Worm (Caenorhabditis elegans) whole organism, L2 larva: ENCODE results near the gene C01G10.14.

ENCODE experiments used
- dmd-4 ChIP-seq: sonication (generic microtip); optimal IDR thresholded peaks from 2 replicates; lab custom pipeline; 2017; ENCODE audit warnings: missing biosample characterization, missing genetic modification characterization
- elt-3 ChIP-seq: sonication (generic microtip); optimal IDR thresholded peaks from 2 replicates; lab custom pipeline; 2017; ENCODE audit warnings: missing biosample characterization, missing genetic modification characterization
- lin-39 ChIP-seq: fragments of 150-350 bp; optimal IDR thresholded peaks from 2 replicates; lab custom pipeline; 2014; ENCODE audit warnings: missing biosample characterization, missing genetic modification reagents, missing genetic modification characterization
- lsy-2 ChIP-seq, 2 experiments: fragments of 150-350 bp in 1 of 2; sonication (generic microtip) in 1 of 2; optimal IDR thresholded peaks; 2 replicates each; lab custom pipeline; 2014 to 2017; ENCODE audit warnings: missing biosample characterization in 2 of 2, missing genetic modification characterization in 2 of 2
- nhr-77 ChIP-seq: fragments of 150-350 bp; optimal IDR thresholded peaks from 2 replicates; lab custom pipeline; 2014; ENCODE audit warnings: missing biosample characterization, missing genetic modification characterization
- peb-1 ChIP-seq: fragments of 150-350 bp; optimal IDR thresholded peaks from 2 replicates; lab custom pipeline; 2014; ENCODE audit warnings: missing biosample characterization, missing genetic modification characterization
- unc-39 ChIP-seq: fragments of 150-350 bp; optimal IDR thresholded peaks from 2 replicates; lab custom pipeline; 2014; ENCODE audit warnings: missing biosample characterization, missing genetic modification characterization
- unc-62 ChIP-seq: fragments of 150-350 bp; optimal IDR thresholded peaks from 2 replicates; lab custom pipeline; 2014; ENCODE audit warnings: missing biosample characterization, missing genetic modification reagents, missing genetic modification characterization

- TF ChIP-seq unc-62 (GFP tag; lab: Kevin White, UChicago): no peak
- no peak for TF ChIP-seq lin-39
- TF ChIP-seq elt-3 (tag; lab: Kevin White, UChicago): no peak
- TF ChIP-seq lsy-2 (tag; optimal IDR thresholded peaks at IDR 0.05; lab: Kevin White, UChicago): no peak
- TF ChIP-seq dmd-4 (tag; lab: Kevin White, UChicago): no peak
- no peak for TF ChIP-seq unc-39
- TF ChIP-seq nhr-77 (tag; lab: Kevin White, UChicago): no peak
- TF ChIP-seq peb-1 (tag; lab: Kevin White, UChicago): no peak
Measured at ce11 chrV:15099447-15099846, 6.3 kb downstream of the C01G10.14 start, which contains the start of gene C01G10.1.
